Worm (Caenorhabditis elegans) whole organism, L4 larva: ENCODE data around the gene brap-2.

Source experiments
- F10B5.3 ChIP-seq: sonication (generic microtip); optimal IDR thresholded peaks from 2 replicates; lab custom pipeline; 2016; ENCODE audit warnings: mild to moderate bottlenecking, missing genetic modification characterization, missing compliant biosample characterization
- F37D6.2 ChIP-seq: sonication (generic microtip); optimal IDR thresholded peaks from 2 replicates; lab custom pipeline; 2016; ENCODE audit warnings: mild to moderate bottlenecking, missing genetic modification characterization, missing compliant biosample characterization
- T20F7.1 ChIP-seq: fragments of 200-800 bp; sonication (Bioruptor generic); optimal IDR thresholded peaks from 2 replicates; lab custom pipeline; 2018; ENCODE audit warnings: mild to moderate bottlenecking, missing genetic modification characterization, missing compliant biosample characterization
- aha-1 ChIP-seq: fragments of 150-350 bp; peaks from one replicate; lab custom pipeline; 2014; ENCODE audit warnings: missing biosample characterization, missing genetic modification characterization
- ama-1 ChIP-seq: fragments of 150-350 bp; optimal IDR thresholded peaks from 2 replicates; lab custom pipeline; 2014; ENCODE audit warnings: inconsistent platforms, mixed read lengths
- ceh-28 ChIP-seq: fragments of 150-350 bp; optimal IDR thresholded peaks from 2 replicates; lab custom pipeline; 2014; ENCODE audit warnings: missing biosample characterization, missing genetic modification reagents, missing genetic modification characterization
- cey-2 ChIP-seq: sonication (generic microtip); optimal IDR thresholded peaks from 3 replicates; lab custom pipeline; 2017; ENCODE audit warnings: missing genetic modification characterization, mild to moderate bottlenecking, missing compliant biosample characterization, antibody characterized with exemption, borderline replicate concordance; ENCODE audit not compliant: insufficient read depth
- daf-12 ChIP-seq: fragments of 150-350 bp; optimal IDR thresholded peaks from 2 replicates; lab custom pipeline; 2014; ENCODE audit warnings: missing biosample characterization, missing genetic modification reagents, missing genetic modification characterization
- daf-16 ChIP-seq, 3 experiments: sonication (generic microtip); optimal IDR thresholded peaks; 2 replicates each; lab custom pipeline; 2016 to 2017; ENCODE audit warnings: missing genetic modification characterization in 3 of 3, missing genetic modification reagents in 3 of 3, mild to moderate bottlenecking in 2 of 3, missing compliant biosample characterization in 2 of 3, missing biosample characterization in 1 of 3, moderate library complexity in 1 of 3
- daf-19 ChIP-seq: fragments of 200-800 bp; sonication (Bioruptor generic); conservative IDR thresholded peaks from 2 replicates; pipeline ENCODE4 v1.3.6; 2022; ENCODE audit warnings: missing genetic modification characterization, missing compliant biosample characterization
- daf-8 ChIP-seq: fragments of 200-800 bp; sonication (Bioruptor generic); IDR thresholded peaks from 2 replicates; pipeline ENCODE4 v1.3.6; 2022; ENCODE audit warnings: missing genetic modification characterization, missing compliant biosample characterization
- dmd-9 ChIP-seq: fragments of 200-800 bp; sonication (Bioruptor generic); IDR thresholded peaks from 2 replicates; pipeline ENCODE4 v1.3.6; 2022; ENCODE audit warnings: missing genetic modification reagents, missing genetic modification characterization, missing compliant biosample characterization
- dpl-1 ChIP-seq: fragments of 150-350 bp; optimal IDR thresholded peaks from 2 replicates; lab custom pipeline; 2014; ENCODE audit warnings: missing biosample characterization, missing genetic modification reagents, missing genetic modification characterization
- duxl-1 ChIP-seq: sonication (generic microtip); optimal IDR thresholded peaks from 2 replicates; lab custom pipeline; 2016; ENCODE audit warnings: mild to moderate bottlenecking, missing genetic modification characterization, moderate library complexity, missing compliant biosample characterization; ENCODE audit not compliant: poor library complexity
- gei-8 ChIP-seq: fragments of 200-800 bp; sonication (Bioruptor generic); optimal IDR thresholded peaks from 2 replicates; lab custom pipeline; 2018; ENCODE audit warnings: mild to moderate bottlenecking, missing genetic modification characterization, missing compliant biosample characterization
- hlh-11 ChIP-seq: fragments of 200-800 bp; sonication (Bioruptor generic); optimal IDR thresholded peaks from 2 replicates; lab custom pipeline; 2018; ENCODE audit warnings: mild to moderate bottlenecking, missing genetic modification characterization, missing compliant biosample characterization
- hlh-30 ChIP-seq: sonication (generic microtip); optimal IDR thresholded peaks from 2 replicates; lab custom pipeline; 2017; ENCODE audit warnings: antibody characterized with exemption, mild to moderate bottlenecking, missing genetic modification characterization, missing compliant biosample characterization; ENCODE audit not compliant: insufficient read depth
- hmg-1.1 ChIP-seq: fragments of 200-800 bp; sonication (Bioruptor generic); IDR thresholded peaks from 2 replicates; pipeline ENCODE4 v1.3.6; 2022; ENCODE audit warnings: missing genetic modification reagents, missing genetic modification characterization, missing compliant biosample characterization
- lin-1 ChIP-seq: fragments of 200-800 bp; sonication (Bioruptor generic); IDR thresholded peaks from 2 replicates; pipeline ENCODE4 v1.3.6; 2022; ENCODE audit warnings: missing genetic modification reagents, missing genetic modification characterization, missing compliant biosample characterization
- lin-15B ChIP-seq: fragments of 150-350 bp; sonication (generic microtip); optimal IDR thresholded peaks from 3 replicates; lab custom pipeline; 2014; ENCODE audit warnings: missing biosample characterization, missing genetic modification characterization
- lin-38 ChIP-seq: fragments of 200-800 bp; sonication (Bioruptor generic); IDR thresholded peaks from 2 replicates; pipeline ENCODE4 v1.3.6; 2022; ENCODE audit warnings: missing genetic modification reagents, missing genetic modification characterization, missing compliant biosample characterization
- madf-5 ChIP-seq, 2 experiments: fragments of 200-800 bp; sonication (Bioruptor generic); IDR thresholded peaks; 2 replicates each; pipeline ENCODE4 v1.3.6; 2022; ENCODE audit warnings: missing compliant biosample characterization in 2 of 2, missing genetic modification characterization in 2 of 2
- mep-1 ChIP-seq: fragments of 150-350 bp; sonication (generic microtip); optimal IDR thresholded peaks from 3 replicates; lab custom pipeline; 2014; ENCODE audit warnings: missing biosample characterization, missing genetic modification characterization
- mxl-2 ChIP-seq: fragments of 200-800 bp; sonication (Bioruptor generic); conservative IDR thresholded peaks from 2 replicates; pipeline ENCODE4 v1.3.6; 2022; ENCODE audit warnings: missing genetic modification reagents, missing genetic modification characterization, missing compliant biosample characterization
- nhr-111 ChIP-seq: fragments of 200-800 bp; sonication (Bioruptor generic); optimal IDR thresholded peaks from 2 replicates; lab custom pipeline; 2018; ENCODE audit warnings: mild to moderate bottlenecking, missing genetic modification characterization, missing compliant biosample characterization
- nhr-28 ChIP-seq: fragments of 150-350 bp; optimal IDR thresholded peaks from 2 replicates; lab custom pipeline; 2014; ENCODE audit warnings: missing biosample characterization, missing genetic modification characterization
- nhr-48 ChIP-seq: sonication (generic microtip); optimal IDR thresholded peaks from 2 replicates; lab custom pipeline; 2016; ENCODE audit warnings: mild to moderate bottlenecking, missing genetic modification characterization, missing compliant biosample characterization
- nhr-6 ChIP-seq: fragments of 150-350 bp; optimal IDR thresholded peaks from 2 replicates; lab custom pipeline; 2014; ENCODE audit warnings: missing biosample characterization, missing genetic modification characterization
- nhr-77 ChIP-seq: fragments of 150-350 bp; optimal IDR thresholded peaks from 2 replicates; lab custom pipeline; 2014; ENCODE audit warnings: missing biosample characterization, missing genetic modification characterization
- php-3 ChIP-seq: fragments of 200-800 bp; sonication (Bioruptor generic); IDR thresholded peaks from 2 replicates; pipeline ENCODE4 v1.3.6; 2022; ENCODE audit warnings: missing genetic modification reagents, missing genetic modification characterization, missing compliant biosample characterization
- snpc-1.2 ChIP-seq: fragments of 200-800 bp; sonication (Bioruptor generic); IDR thresholded peaks from 2 replicates; pipeline ENCODE4 v1.3.6; 2022; ENCODE audit warnings: missing genetic modification reagents, missing genetic modification characterization, missing compliant biosample characterization
- snpc-4 ChIP-seq: fragments of 150-350 bp; optimal IDR thresholded peaks from 2 replicates; lab custom pipeline; 2014; ENCODE audit warnings: missing biosample characterization, missing genetic modification characterization
- tag-97 ChIP-seq: fragments of 200-800 bp; sonication (Bioruptor generic); IDR thresholded peaks from 2 replicates; pipeline ENCODE4 v1.3.6; 2022; ENCODE audit warnings: missing genetic modification characterization, missing compliant biosample characterization
- tra-1 ChIP-seq: fragments of 200-800 bp; sonication (Bioruptor generic); IDR thresholded peaks from 2 replicates; pipeline ENCODE4 v1.3.6; 2022; ENCODE audit warnings: missing genetic modification reagents, missing genetic modification characterization, missing compliant biosample characterization
- unc-62 ChIP-seq, 3 experiments: fragments of 150-350 bp in 1 of 3; sonication (generic microtip); optimal IDR thresholded peaks in 2 of 3; peaks in 1 of 3; 1 replicate in 1 of 3; 2 replicates in 2 of 3; lab custom pipeline; 2014 to 2017; ENCODE audit warnings: missing biosample characterization in 3 of 3, missing genetic modification characterization in 3 of 3, missing genetic modification reagents in 3 of 3, missing genotype in 1 of 3
- zfp-2 ChIP-seq: sonication (generic microtip); optimal IDR thresholded peaks from 2 replicates; lab custom pipeline; 2016; ENCODE audit warnings: mild to moderate bottlenecking, missing genetic modification characterization, missing compliant biosample characterization
- zfp-3 ChIP-seq: fragments of 200-800 bp; sonication (Bioruptor generic); conservative IDR thresholded peaks from 2 replicates; pipeline ENCODE4 v1.3.6; 2022; ENCODE audit warnings: missing genetic modification reagents, missing genetic modification characterization, missing compliant biosample characterization
- ztf-11 ChIP-seq: fragments of 150-350 bp; optimal IDR thresholded peaks from 2 replicates; lab custom pipeline; 2014; ENCODE audit warnings: missing biosample characterization, missing genetic modification characterization

The brap-2 gene

ce11 chrII:5389831-5390323 is 3.1 kb downstream of the brap-2 start, which contains the start of gene ndx-6 (continued):
- TF ChIP-seq T20F7.1 (GFP tag; lab: Kevin White, UChicago), result peak; percentile 83
- no peak for TF ChIP-seq gei-8 (GFP tag; lab: Kevin White, UChicago)
- TF ChIP-seq dpl-1 (GFP tag; lab: Kevin White, UChicago), result peak; percentile 99
- TF ChIP-seq daf-19 (GFP tag; lab: Robert Waterston, UW), result peak; percentile 53; the same call in 1 of the 2 replicates
- peak; percentile 66 for TF ChIP-seq hlh-30 (tag; lab: Kevin White, UChicago)
- no peak for TF ChIP-seq daf-8 (GFP tag; lab: Robert Waterston, UW)
- no peak for TF ChIP-seq daf-12 (tag; lab: Kevin White, UChicago)
- peak; percentile 51 for TF ChIP-seq duxl-1 (tag; lab: Kevin White, UChicago)
- TF ChIP-seq hlh-11 (tag; lab: Kevin White, UChicago), result peak; percentile 72
- peak; percentile 71 for TF ChIP-seq hmg-1.1 (GFP tag; lab: Robert Waterston, UW)
- TF ChIP-seq F10B5.3 (tag; lab: Kevin White, UChicago), result no peak
- TF ChIP-seq lin-15B (tag; lab: Kevin White, UChicago), result peak; percentile 22
- 0 out of 2 replicates have a peak, but pooled peaks have one; percentile 42 for TF ChIP-seq dmd-9 (GFP tag; lab: Robert Waterston, UW)
- peak; percentile 67 for TF ChIP-seq nhr-48 (tag; lab: Kevin White, UChicago)
- peak; percentile 60; the same call in 1 of the 2 replicates for TF ChIP-seq zfp-3

ce11 chrII:5388786-5389421 is 4.1 kb downstream of the brap-2 start, which contains the start of gene rsp-4:
rsp-4 (minus strand) TSS chrII:5388836.
- no peak for TF ChIP-seq tag-97 (GFP tag; lab: Robert Waterston, UW)
- TF ChIP-seq aha-1 (tag; lab: Kevin White, UChicago), result peak; percentile 94

ce11 chrII:5387217-5387616 is 5.8 kb downstream of the brap-2 start, which contains the start of gene ccpp-6:
ccpp-6 (minus strand) TSS chrII:5387317.
- TF ChIP-seq cey-2 (tag; lab: Kevin White, UChicago) (no peak), snpc-4 (tag; lab: Kevin White, UChicago) (no peak), dmd-9 (GFP tag; lab: Robert Waterston, UW) (no peak), ama-1 (lab: Kevin White, UChicago) (peak; percentile 0), aha-1 (tag; lab: Kevin White, UChicago) (peak; percentile 11), lin-1 (GFP tag; lab: Robert Waterston, UW) (no peak), mep-1 (tag; lab: Kevin White, UChicago) (peak; percentile 25), lin-38 (0 out of 2 replicates have a peak, but pooled peaks have one; percentile 16)

DNA sequence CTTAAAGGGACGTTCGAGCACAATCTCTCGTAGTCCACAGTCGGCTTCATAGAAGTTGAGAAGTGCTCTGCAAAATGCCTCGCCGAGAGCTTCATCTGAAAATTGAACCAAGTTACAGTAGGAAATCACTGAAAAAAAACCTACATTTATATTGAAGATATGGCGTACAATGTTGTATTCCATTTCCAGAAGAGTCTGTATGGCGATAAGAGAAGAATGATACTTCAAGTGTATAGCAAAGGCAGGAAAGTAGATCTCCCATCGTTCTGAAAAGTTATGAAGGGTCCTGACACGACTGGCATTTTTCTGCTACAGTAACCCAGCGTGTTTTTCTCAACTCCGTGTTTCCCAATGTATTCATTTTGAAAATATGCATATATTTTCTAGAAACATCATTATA is 8.7 kb downstream of the brap-2 start:
- TF ChIP-seq daf-16 (GFP tag; optimal IDR thresholded peaks at IDR 0.05; lab: Kevin White, UChicago) (no peak), daf-16 (tag; optimal IDR thresholded peaks at IDR 0.05; lab: Kevin White, UChicago) (peak; percentile 22), F37D6.2 (tag; lab: Kevin White, UChicago) (no peak)

ce11 chrII:5379614-5380077 is 13.3 kb downstream of the brap-2 start, which contains the start of gene pkc-3:
pkc-3 (plus strand) TSS chrII:5380027.
- peak; percentile 93 for TF ChIP-seq hlh-11 (tag; lab: Kevin White, UChicago)
- no peak for TF ChIP-seq daf-12 (tag; lab: Kevin White, UChicago)
- no peak for TF ChIP-seq zfp-2 (tag; lab: Kevin White, UChicago)
- TF ChIP-seq mxl-2, result no peak
- 0 out of 2 replicates have a peak, but pooled peaks have one; percentile 53 for TF ChIP-seq lin-1 (GFP tag; lab: Robert Waterston, UW)
- peak in 1 of 2 experiments; percentile 19 for TF ChIP-seq unc-62 (GFP tag; optimal IDR thresholded peaks at IDR 0.05 in 1 of 2; lab: Kevin White, UChicago)
- TF ChIP-seq unc-62 (tag; optimal IDR thresholded peaks at IDR 0.05; lab: Kevin White, UChicago), result no peak
- no peak for TF ChIP-seq madf-5 (GFP tag; IDR thresholded peaks at IDR 0.05; lab: Robert Waterston, UW)
- peak; percentile 76 for TF ChIP-seq T20F7.1 (GFP tag; lab: Kevin White, UChicago)
- peak; percentile 93 for TF ChIP-seq nhr-28 (tag; lab: Kevin White, UChicago)
- TF ChIP-seq snpc-1.2 (GFP tag; lab: Robert Waterston, UW), result peak; percentile 58; the same call in 1 of the 2 replicates
- TF ChIP-seq ztf-11 (tag; lab: Kevin White, UChicago), result no peak
- 0 out of 2 replicates have a peak, but pooled peaks have one; percentile 14 for TF ChIP-seq php-3
- TF ChIP-seq tra-1 (GFP tag; lab: Robert Waterston, UW), result no peak
- TF ChIP-seq nhr-77, result peak; percentile 89
- no peak for TF ChIP-seq snpc-4 (tag; lab: Kevin White, UChicago)
- no peak for TF ChIP-seq ceh-28 (tag; lab: Kevin White, UChicago)
- TF ChIP-seq nhr-111 (GFP tag; lab: Kevin White, UChicago), result no peak
- peak; percentile 79 for TF ChIP-seq lin-38
- TF ChIP-seq hlh-30 (tag; lab: Kevin White, UChicago), result peak; percentile 83
- TF ChIP-seq nhr-6 (tag; lab: Kevin White, UChicago), result peak; percentile 93
